Fruit fly (Drosophila melanogaster): ENCODE measurements around the gene Septin2.

dm6 chr3R:20587630-20588479 lies at the start of gene Septin2:
- TF ChIP-seq Met (GFP tag; optimal IDR thresholded peaks at IDR 0.05) (peak; percentile 96), Smox (GFP tag; optimal IDR thresholded peaks at IDR 0.05) (peak; percentile 94), CG7368 (GFP tag; optimal IDR thresholded peaks at IDR 0.05) (peak; percentile 91), Eip75B (GFP tag; optimal IDR thresholded peaks at IDR 0.05) (peak; percentile 93), Blimp-1 (GFP tag; optimal IDR thresholded peaks at IDR 0.05) (peak; percentile 85), OdsH (GFP tag; optimal IDR thresholded peaks at IDR 0.05) (peak; percentile 94), Sox14 (GFP tag; optimal IDR thresholded peaks at IDR 0.05) (peak; percentile 93), net (GFP tag; optimal IDR thresholded peaks at IDR 0.05) (peak; percentile 94), CG9139 (GFP tag; optimal IDR thresholded peaks at IDR 0.05) (peak; percentile 80), Eip93F (GFP tag; optimal IDR thresholded peaks at IDR 0.05) (peak; percentile 80), CG6854 (GFP tag; optimal IDR thresholded peaks at IDR 0.05) (peak; percentile 91), Hr39 (GFP tag; optimal IDR thresholded peaks at IDR 0.05) (peak; percentile 93), fkh (GFP tag; optimal IDR thresholded peaks at IDR 0.05) (peak; percentile 91), CG11902 (GFP tag; optimal IDR thresholded peaks at IDR 0.05) (peak; percentile 85)
